Fruit fly (Drosophila melanogaster) whole organism: ENCODE measurements around the gene Sh.

Experiments used
- CG8478 ChIP-seq: fragments of >200 bp; optimal IDR thresholded peaks from 2 replicates; lab custom pipeline; 2018; ENCODE audit warnings: inconsistent platforms
- EcR ChIP-seq, 2 experiments: fragments of >200 bp; optimal IDR thresholded peaks; 2 replicates each; lab custom pipeline; 2017; ENCODE audit warnings: missing biosample characterization in 2 of 2, missing genetic modification characterization in 2 of 2, missing genetic modification reagents in 2 of 2
- pan ChIP-seq: fragments of >200 bp; optimal IDR thresholded peaks from 2 replicates; lab custom pipeline; 2017
- usp ChIP-seq: fragments of >200 bp; optimal IDR thresholded peaks from 2 replicates; lab custom pipeline; 2017; ENCODE audit warnings: missing biosample characterization, missing genetic modification characterization, mixed read lengths

DNA sequence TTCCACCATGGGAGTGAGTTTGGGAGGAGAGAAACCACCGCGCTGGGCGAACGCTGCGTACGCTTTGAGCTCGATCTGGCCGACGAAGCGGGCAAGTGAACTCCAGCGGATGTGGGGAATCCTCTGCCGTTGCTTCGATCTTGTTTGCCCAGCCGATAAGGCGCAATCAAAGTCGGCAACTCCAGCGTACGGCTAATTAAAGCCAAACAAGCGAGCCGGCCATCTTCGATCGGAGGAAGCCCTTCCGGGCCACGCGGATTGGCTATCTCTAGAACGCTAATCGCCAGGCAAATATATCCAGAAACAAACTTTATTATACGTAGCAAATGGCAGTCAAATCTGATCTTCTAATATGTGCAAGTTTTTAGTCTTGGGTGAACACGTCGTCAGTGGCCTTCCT is 25.4 kb upstream of the Sh start, which contains the start of gene CG7536:
- TF ChIP-seq usp (no peak), CG8478 (no peak), pan (no peak), EcR (GFP tag; optimal IDR thresholded peaks at IDR 0.05; lab: Kevin White, UChicago) (no peak)
